Worm (Caenorhabditis elegans) whole organism, early embryonic: ENCODE data around the gene enri-2.

ENCODE experiments used
- B0310.2 ChIP-seq: sonication (generic microtip); optimal IDR thresholded peaks from 2 replicates; lab custom pipeline; 2016; ENCODE audit warnings: mild to moderate bottlenecking, missing genetic modification characterization, missing compliant biosample characterization
- F13C5.2 ChIP-seq: sonication (generic microtip); optimal IDR thresholded peaks from 2 replicates; lab custom pipeline; 2017; ENCODE audit warnings: mild to moderate bottlenecking, missing genetic modification characterization, inconsistent platforms, missing compliant biosample characterization
- aly-1 ChIP-seq: sonication (generic microtip); optimal IDR thresholded peaks from 2 replicates; lab custom pipeline; 2016; ENCODE audit warnings: missing genetic modification characterization, missing compliant biosample characterization
- ama-1 ChIP-seq: fragments of 150-350 bp; optimal IDR thresholded peaks from 2 replicates; lab custom pipeline; 2014
- ceh-13 ChIP-seq: fragments of 200-800 bp; sonication (Bioruptor generic); optimal IDR thresholded peaks from 2 replicates; lab custom pipeline; 2018; ENCODE audit warnings: mild to moderate bottlenecking, missing genetic modification characterization, missing compliant biosample characterization
- ceh-36 ChIP-seq: sonication (generic microtip); optimal IDR thresholded peaks from 2 replicates; lab custom pipeline; 2016; ENCODE audit warnings: missing genetic modification characterization, inconsistent platforms, missing compliant biosample characterization
- ets-7 ChIP-seq: sonication (generic microtip); optimal IDR thresholded peaks from 2 replicates; lab custom pipeline; 2016; ENCODE audit warnings: missing genotype, missing genetic modification characterization, missing compliant biosample characterization
- flt-1 ChIP-seq: fragments of 200-800 bp; sonication (Bioruptor generic); IDR thresholded peaks from 2 replicates; pipeline ENCODE4 v1.3.6; 2022; ENCODE audit warnings: missing genetic modification characterization, missing compliant biosample characterization
- hmbx-1 ChIP-seq: sonication (generic microtip); optimal IDR thresholded peaks from 2 replicates; lab custom pipeline; 2016; ENCODE audit warnings: mild to moderate bottlenecking, missing genetic modification characterization, missing compliant biosample characterization
- hmg-4 ChIP-seq: fragments of 200-800 bp; sonication (Bioruptor generic); optimal IDR thresholded peaks from 2 replicates; lab custom pipeline; 2018; ENCODE audit warnings: mild to moderate bottlenecking, missing genetic modification characterization, missing compliant biosample characterization
- hnd-1 ChIP-seq: sonication (generic microtip); optimal IDR thresholded peaks from 2 replicates; lab custom pipeline; 2016; ENCODE audit warnings: missing genetic modification characterization, missing compliant biosample characterization
- pes-1 ChIP-seq: fragments of 200-800 bp; sonication (Bioruptor generic); IDR thresholded peaks from 2 replicates; pipeline ENCODE4 v1.3.6; 2022; ENCODE audit warnings: missing genetic modification reagents, missing genetic modification characterization, missing compliant biosample characterization
- scrt-1 ChIP-seq: fragments of 200-800 bp; sonication (Bioruptor generic); IDR thresholded peaks from 2 replicates; pipeline ENCODE4 v1.3.6; 2022; ENCODE audit warnings: missing genetic modification characterization, missing compliant biosample characterization
- sea-1 ChIP-seq: fragments of 200-800 bp; sonication (Bioruptor generic); conservative IDR thresholded peaks from 2 replicates; pipeline ENCODE4 v1.3.6; 2022; ENCODE audit warnings: missing genetic modification characterization, missing compliant biosample characterization
- tbx-11 ChIP-seq: fragments of 200-800 bp; sonication (Bioruptor generic); IDR thresholded peaks from 2 replicates; pipeline ENCODE4 v1.3.6; 2022; ENCODE audit warnings: missing genetic modification characterization, missing compliant biosample characterization
- tbx-37 ChIP-seq: fragments of 200-800 bp; sonication (Bioruptor generic); conservative IDR thresholded peaks from 2 replicates; pipeline ENCODE4 v1.3.6; 2022; ENCODE audit warnings: missing genetic modification reagents, missing genetic modification characterization, missing compliant biosample characterization
- tra-4 ChIP-seq: sonication (generic microtip); optimal IDR thresholded peaks from 2 replicates; lab custom pipeline; 2017; ENCODE audit warnings: missing genetic modification characterization, missing compliant biosample characterization

The enri-2 gene

DNA sequence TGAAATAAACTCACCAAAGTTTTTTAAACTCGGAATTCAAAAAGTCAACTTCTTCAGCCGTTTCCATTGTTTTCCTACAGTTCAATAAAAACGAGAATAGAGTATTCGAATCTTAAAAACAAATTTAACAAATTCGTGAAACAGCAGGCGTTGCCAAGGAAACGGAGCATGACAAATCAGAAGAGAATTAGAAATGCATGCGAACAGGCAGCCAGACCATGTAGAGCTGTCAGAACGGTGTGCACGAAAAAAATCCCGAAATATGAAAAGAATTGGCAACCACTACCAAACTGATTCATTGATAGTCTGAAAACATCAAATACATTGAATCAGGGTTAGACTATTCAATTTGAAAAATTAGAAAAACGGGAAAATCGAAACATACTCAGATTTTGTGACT is 3.7 kb upstream of the enri-2 start, which contains the start of gene fbxa-81:
Gene fbxa-81, minus strand, starts transcription at position 101 of the 400 bp plus-strand sequence.
- TF ChIP-seq tbx-37 (GFP tag; lab: Robert Waterston, UW) (no peak), ama-1 (no peak), scrt-1 (GFP tag; lab: Robert Waterston, UW) (no peak)

DNA sequence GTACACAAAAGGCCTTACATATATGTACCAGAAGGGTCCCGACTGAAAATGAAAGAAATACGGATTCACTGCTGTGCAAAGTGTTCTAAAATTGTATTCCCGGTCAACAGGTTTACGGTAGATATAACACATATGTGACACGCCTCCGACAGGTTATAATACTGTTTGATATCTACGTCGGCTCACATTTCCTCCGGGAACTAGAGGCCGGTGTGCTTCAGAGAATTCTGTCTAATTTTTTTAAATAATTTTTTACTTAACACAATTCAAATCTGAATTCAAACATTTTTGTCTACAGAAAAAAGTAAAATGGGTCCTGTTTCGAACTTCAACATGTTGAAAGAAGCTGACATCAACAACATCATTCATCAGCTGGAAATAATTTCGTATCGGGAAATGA is 2.4 kb upstream of the enri-2 start, which contains the start of gene T24C2.3:
Gene T24C2.3, plus strand, starts transcription at position 301 of the 400 bp plus-strand sequence.
- no peak for TF ChIP-seq pes-1 (GFP tag; lab: Robert Waterston, UW)
- no peak for TF ChIP-seq F13C5.2 (tag; lab: Kevin White, UChicago)
- TF ChIP-seq B0310.2 (tag; lab: Kevin White, UChicago): no peak
- TF ChIP-seq tra-4 (tag; lab: Kevin White, UChicago): no peak
- TF ChIP-seq hmg-4 (GFP tag; lab: Kevin White, UChicago): no peak
- no peak for TF ChIP-seq ets-7
- no peak for TF ChIP-seq tbx-11 (GFP tag; lab: Robert Waterston, UW)
- TF ChIP-seq ceh-13: no peak
- no peak for TF ChIP-seq ama-1
- TF ChIP-seq hmbx-1 (tag; lab: Kevin White, UChicago): no peak
- no peak for TF ChIP-seq tbx-37 (GFP tag; lab: Robert Waterston, UW)
- TF ChIP-seq flt-1 (GFP tag; lab: Robert Waterston, UW): no peak
- no peak for TF ChIP-seq aly-1 (tag; lab: Kevin White, UChicago)
- TF ChIP-seq scrt-1 (GFP tag; lab: Robert Waterston, UW): no peak
- no peak for TF ChIP-seq ceh-36
- no peak for TF ChIP-seq sea-1 (GFP tag; lab: Robert Waterston, UW)
- no peak for TF ChIP-seq hnd-1 (tag; lab: Kevin White, UChicago)

DNA sequence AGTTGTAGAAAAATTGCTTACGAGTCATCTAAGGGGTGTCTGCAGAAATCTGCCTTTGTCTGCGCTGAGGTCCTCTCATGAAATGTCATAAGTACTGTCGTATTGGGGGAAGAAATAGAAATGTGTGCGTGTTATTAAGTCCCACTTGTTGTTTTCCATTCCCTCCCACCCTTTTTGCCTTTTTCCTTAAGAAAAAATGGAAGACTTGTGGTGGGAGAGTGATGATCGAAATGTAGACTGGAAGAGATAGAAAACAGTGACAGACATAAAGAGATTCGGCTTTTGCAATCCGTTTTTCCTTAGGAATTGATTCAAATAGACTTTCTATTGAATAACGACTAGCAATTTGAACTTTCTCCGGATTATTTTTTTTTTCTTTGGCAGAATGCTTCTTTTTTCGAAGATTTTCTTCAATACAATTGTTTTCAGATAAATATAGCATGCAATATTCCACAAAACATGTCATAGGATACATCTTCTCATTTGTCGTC is 4.1 kb downstream of the enri-2 start, which contains the start of gene ram-5:
Gene ram-5, plus strand, starts transcription at position 441 of the 491 bp plus-strand sequence.
- TF ChIP-seq ceh-13 (no peak), scrt-1 (GFP tag; lab: Robert Waterston, UW) (no peak), hnd-1 (tag; lab: Kevin White, UChicago) (no peak), pes-1 (GFP tag; lab: Robert Waterston, UW) (no peak), ets-7 (no peak), tra-4 (tag; lab: Kevin White, UChicago) (no peak), sea-1 (GFP tag; lab: Robert Waterston, UW) (no peak), tbx-11 (GFP tag; lab: Robert Waterston, UW) (no peak), hmg-4 (GFP tag; lab: Kevin White, UChicago) (no peak), hmbx-1 (tag; lab: Kevin White, UChicago) (no peak), aly-1 (tag; lab: Kevin White, UChicago) (no peak), tbx-37 (GFP tag; lab: Robert Waterston, UW) (no peak)

DNA sequence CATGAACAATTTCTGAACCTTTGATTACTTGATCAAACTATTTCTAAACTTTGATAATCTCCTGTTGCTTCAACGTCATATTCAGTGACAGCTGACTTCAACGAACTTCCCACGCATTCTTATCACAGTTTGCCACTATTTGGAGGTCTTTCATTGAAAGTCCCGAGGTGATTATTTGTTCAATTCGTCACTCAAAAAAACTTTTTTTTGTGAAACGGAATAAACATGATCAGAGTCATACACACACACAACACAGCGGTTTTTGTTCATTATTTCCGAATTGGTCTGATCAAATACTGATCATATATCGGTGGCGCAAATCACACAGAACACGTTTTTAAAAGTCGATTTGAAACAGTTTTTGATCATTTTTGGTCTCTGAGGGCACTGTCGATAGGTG is 10.8 kb downstream of the enri-2 start:
- TF ChIP-seq F13C5.2 (tag; lab: Kevin White, UChicago) (no peak), scrt-1 (GFP tag; lab: Robert Waterston, UW) (no peak), tra-4 (tag; lab: Kevin White, UChicago) (no peak), B0310.2 (tag; lab: Kevin White, UChicago) (no peak), ceh-13 (no peak), ets-7 (no peak), tbx-37 (GFP tag; lab: Robert Waterston, UW) (no peak), hmg-4 (GFP tag; lab: Kevin White, UChicago) (no peak), tbx-11 (GFP tag; lab: Robert Waterston, UW) (no peak), ama-1 (no peak), ceh-36 (no peak), hnd-1 (tag; lab: Kevin White, UChicago) (no peak), hmbx-1 (tag; lab: Kevin White, UChicago) (no peak)

DNA sequence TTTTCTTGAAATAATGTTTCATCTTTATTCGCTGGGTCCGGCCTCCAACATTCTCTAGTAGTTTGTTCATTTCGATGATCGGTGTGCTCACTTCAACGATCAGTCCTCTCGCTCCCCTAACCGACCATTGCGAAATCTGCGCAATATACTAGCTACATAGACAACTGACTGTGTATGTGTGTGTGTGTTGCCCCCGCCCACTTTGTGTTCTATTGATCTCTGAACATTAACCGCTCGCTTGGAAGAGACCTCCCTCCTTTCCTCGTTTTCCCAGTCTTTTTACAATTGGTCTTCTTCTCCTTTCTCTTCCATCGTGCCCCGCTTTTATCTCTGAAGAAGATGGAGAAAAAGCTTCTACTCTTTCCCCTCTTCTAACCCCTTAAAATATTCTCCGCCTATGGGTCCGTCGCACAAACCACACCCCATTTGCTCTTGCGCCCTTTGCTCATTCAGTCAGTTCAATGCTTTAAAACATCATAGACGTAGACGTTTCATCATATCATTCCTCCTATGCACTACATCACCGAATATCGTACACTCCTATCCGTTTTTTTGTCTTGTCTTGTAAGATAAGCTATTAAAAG is 11.8 kb downstream of the enri-2 start:
- TF ChIP-seq ama-1: no peak

DNA sequence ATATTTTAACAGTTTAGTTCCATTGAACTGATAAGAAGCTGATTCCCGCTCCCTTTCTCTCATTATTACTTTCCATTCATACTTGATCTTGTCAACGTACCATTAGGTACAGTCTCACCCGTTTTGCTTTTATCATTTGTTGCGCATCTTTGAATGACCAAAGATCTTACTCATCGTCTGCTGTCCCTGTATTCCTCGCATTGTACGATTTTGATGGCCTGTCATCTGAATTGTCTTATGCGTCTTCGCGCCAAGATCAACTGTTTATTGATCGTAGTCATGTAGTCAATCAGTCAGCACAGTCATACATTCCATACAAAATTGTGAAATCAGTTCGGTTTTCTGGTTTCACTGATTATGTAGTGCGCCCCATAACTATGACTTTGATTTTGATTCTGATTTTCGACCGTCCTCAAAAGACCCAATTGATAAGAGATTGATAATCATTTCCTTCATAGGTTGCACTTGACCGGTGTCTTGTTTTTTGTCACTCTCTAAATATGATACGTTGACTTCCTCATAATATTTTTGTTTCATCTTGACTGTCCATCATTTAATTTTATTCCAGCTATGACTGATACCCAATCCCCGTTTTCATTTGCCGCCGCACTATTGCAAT is 12.4 kb downstream of the enri-2 start, which contains the start of gene nhr-3:
Gene nhr-3, plus strand, starts transcription at position 569 of the 619 bp plus-strand sequence.
- TF ChIP-seq tbx-11 (GFP tag; lab: Robert Waterston, UW) (no peak), B0310.2 (tag; lab: Kevin White, UChicago) (no peak), hnd-1 (tag; lab: Kevin White, UChicago) (no peak), ceh-13 (no peak), tbx-37 (GFP tag; lab: Robert Waterston, UW) (no peak), pes-1 (GFP tag; lab: Robert Waterston, UW) (no peak), aly-1 (tag; lab: Kevin White, UChicago) (no peak), F13C5.2 (tag; lab: Kevin White, UChicago) (no peak), ama-1 (no peak), scrt-1 (GFP tag; lab: Robert Waterston, UW) (no peak), ceh-36 (no peak), sea-1 (GFP tag; lab: Robert Waterston, UW) (no peak), hmbx-1 (tag; lab: Kevin White, UChicago) (no peak)

DNA sequence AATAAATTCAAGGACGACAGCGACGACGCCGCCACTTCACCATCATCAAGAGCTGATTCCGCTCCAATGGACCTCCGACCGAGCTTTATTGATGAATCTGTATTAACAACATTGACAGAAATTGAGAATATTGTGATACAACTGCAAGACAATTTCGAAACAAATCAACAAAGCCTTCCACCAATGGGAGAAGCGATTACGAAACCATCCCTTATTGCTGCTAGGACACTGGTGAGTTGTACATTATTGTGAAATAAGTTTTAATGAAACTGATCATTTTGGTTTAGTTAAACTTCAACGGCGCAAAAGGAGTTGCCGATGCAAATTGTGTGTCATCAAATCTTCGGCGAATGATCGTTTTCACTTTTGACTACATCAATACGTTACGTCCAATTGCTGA is 13.4 kb downstream of the enri-2 start:
- no peak for TF ChIP-seq tra-4 (tag; lab: Kevin White, UChicago)
- no peak for TF ChIP-seq aly-1 (tag; lab: Kevin White, UChicago)
- no peak for TF ChIP-seq hmg-4 (GFP tag; lab: Kevin White, UChicago)
- no peak for TF ChIP-seq hnd-1 (tag; lab: Kevin White, UChicago)
- no peak for TF ChIP-seq hmbx-1 (tag; lab: Kevin White, UChicago)
- no peak for TF ChIP-seq scrt-1 (GFP tag; lab: Robert Waterston, UW)
- no peak for TF ChIP-seq tbx-11 (GFP tag; lab: Robert Waterston, UW)
- no peak for TF ChIP-seq ama-1
- no peak for TF ChIP-seq B0310.2 (tag; lab: Kevin White, UChicago)
- TF ChIP-seq tbx-37 (GFP tag; lab: Robert Waterston, UW): no peak
- TF ChIP-seq ceh-36: no peak
- TF ChIP-seq sea-1 (GFP tag; lab: Robert Waterston, UW): no peak
- no peak for TF ChIP-seq flt-1 (GFP tag; lab: Robert Waterston, UW)
- TF ChIP-seq ceh-13: no peak
